Fruit fly (Drosophila melanogaster) whole organism, larva: ENCODE results near the gene hob.

ENCODE experiments used
- noc ChIP-seq: fragments of 200-800 bp; sonication (Bioruptor generic); optimal IDR thresholded peaks from 3 replicates; lab custom pipeline; 2019; ENCODE audit warnings: missing biosample characterization, mild to moderate bottlenecking, missing genetic modification characterization, moderate library complexity

hob gene

DNA sequence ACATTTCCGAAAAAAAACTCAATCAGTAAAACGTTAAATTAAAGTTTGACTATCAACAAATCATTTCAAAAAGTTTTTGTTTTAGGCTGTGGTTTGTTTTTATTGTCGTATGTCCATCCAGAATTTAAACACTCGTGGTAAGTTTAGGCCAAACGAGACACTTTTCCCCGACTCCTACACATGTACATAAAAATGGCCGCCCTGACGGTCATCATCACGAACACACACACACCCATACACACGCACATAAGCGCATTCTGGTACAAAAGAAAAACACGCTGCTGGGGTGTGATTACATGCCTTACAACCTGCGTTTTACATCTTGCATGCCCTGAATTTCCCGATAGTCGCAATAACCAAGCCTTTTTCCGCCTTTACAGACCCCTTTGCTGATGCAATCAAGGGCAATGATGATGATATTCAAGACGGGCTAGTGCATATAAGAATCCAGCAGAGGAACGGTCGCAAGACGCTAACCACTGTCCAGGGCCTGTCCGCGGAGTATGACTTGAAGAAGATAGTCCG, 4.7 kb upstream of the hob start:
- TF ChIP-seq noc (tag; lab: Kevin White, UChicago): no peak

DNA sequence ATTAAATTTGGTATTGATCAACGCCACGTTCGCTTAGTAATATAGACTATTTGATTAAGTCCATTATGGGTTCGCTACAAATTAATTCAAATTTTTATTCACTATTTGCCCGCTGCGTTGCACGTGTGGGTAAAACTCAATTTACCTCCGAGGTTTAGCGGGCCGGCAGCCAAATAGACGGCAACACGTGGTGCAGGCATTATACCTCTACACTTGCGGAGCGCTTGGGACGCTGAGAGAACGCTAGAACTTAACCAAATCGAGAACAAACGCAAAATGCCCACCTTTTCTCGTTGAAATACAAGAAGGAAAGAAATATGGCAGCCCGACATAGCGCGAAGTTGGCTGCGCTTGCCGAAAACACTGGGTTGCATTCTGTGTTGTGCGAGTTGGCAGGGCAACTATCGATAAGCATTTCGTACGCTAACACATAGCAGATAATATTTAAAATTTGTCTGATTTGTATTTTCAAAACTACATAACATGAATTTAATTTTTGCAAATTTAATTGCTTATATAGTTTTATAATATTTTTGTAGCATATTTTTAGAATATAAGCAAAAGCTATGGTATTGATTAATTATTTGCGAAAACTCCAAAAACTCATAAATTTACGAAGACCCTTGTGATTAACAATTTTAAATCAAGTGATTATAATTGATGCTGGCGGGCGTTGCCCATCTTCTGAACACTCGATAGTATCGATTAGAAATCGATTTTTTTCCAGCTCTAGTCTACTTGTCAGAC, 4.1 kb upstream of the hob start, which contains the start of the genes RpL28 and eIF1:
TSS of gene RpL28 (minus strand) at position 318 of the 747 bp plus-strand sequence.
TSS of gene eIF1 (plus strand) at position 699 of the 747 bp plus-strand sequence.
- TF ChIP-seq noc (tag; lab: Kevin White, UChicago): peak; percentile 70

dm6 chr3L:3208895-3209294, 9.8 kb downstream of the hob start, which contains the start of the genes CG32269 and CG32270:
TSS of gene CG32269 (minus strand) at chr3L:3208985.
TSS of gene CG32270 (minus strand) at chr3L:3208985.
- no peak for TF ChIP-seq noc (tag; lab: Kevin White, UChicago)

dm6 chr3L:3206263-3206662, 12.5 kb downstream of the hob start, which contains the start of gene CG33160:
TSS of gene CG33160 (minus strand) at chr3L:3206363.
- no peak for TF ChIP-seq noc (tag; lab: Kevin White, UChicago)

DNA sequence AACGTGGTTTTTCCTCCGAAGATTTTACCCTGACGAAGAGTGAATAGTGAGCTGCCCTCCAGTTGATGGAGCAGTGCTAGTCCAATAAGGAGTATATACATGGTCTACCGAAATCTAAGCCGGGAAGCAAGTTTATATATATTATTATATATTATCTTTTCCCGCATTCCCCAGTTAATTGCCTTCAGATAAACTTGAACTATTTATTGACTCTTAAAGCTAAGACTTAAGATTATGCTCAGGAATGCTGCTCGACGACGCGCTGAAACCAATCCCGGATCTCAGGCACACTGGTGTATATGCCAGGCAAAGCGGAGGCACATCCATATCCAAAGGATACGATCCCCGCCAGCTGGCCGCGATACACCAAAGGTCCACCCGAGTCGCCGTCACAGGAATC, 13.4 kb downstream of the hob start, which contains the start of gene CG32277:
TSS of gene CG32277 (minus strand) at position 101 of the 400 bp plus-strand sequence.
- no peak for TF ChIP-seq noc (tag; lab: Kevin White, UChicago)

DNA sequence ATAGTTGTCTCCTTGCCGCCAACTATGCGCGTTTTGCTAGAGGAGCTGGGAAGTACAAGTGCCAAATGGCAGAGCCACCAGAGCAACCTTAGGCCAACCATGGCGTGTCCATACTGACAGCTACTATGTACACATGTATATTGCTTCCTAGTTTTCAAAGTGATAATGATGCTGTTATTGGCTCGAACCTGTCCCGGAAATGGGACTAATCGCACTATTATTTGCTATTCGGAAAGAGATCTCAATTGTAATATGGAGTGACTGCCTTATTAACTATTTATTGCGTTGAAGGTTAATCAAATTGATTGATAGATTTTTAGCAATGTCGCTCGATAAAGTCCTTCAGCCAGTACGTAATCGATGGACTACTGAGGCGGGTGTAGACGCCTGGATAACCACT, 14.4 kb downstream of the hob start, which contains the start of gene CG33159:
TSS of gene CG33159 (minus strand) at position 101 of the 400 bp plus-strand sequence.
- no peak for TF ChIP-seq noc (tag; lab: Kevin White, UChicago)

DNA sequence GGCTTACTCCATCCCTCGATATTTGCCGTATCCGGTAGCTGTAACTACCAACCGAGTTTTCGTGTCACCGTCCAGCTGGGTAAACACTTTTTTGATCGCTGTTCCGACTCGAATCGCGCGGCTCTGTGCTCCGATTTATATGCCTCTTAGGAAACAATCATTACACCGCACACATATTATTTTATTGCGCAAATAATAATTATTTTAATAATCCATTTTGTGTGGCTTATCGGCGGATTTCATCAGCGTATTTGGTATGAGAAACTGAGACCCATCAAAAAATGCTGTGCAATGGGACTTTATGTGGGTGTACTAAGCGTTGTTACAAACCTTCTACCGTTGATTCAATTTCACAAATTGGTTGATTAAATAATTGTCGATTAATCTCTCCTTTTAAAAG, 15.7 kb downstream of the hob start, which contains the start of gene CG32271:
TSS of gene CG32271 (minus strand) at position 101 of the 400 bp plus-strand sequence.
- TF ChIP-seq noc (tag; lab: Kevin White, UChicago): no peak

- TF ChIP-seq noc (tag; lab: Kevin White, UChicago): peak; percentile 82
These were observed 20.0 kb downstream of the hob start, which contains the start of the genes CG32276 and gry for dm6 chr3L:3198447-3199402. TSS of gene CG32276 (minus strand) at chr3L:3199047. TSS of gene gry (plus strand) at chr3L:3199090.

- TF ChIP-seq noc (tag; lab: Kevin White, UChicago): no peak
These were observed 21.3 kb downstream of the hob start, which contains the start of gene CG14966 for dm6 chr3L:3197464-3197863. TSS of gene CG14966 (minus strand) at chr3L:3197631.

DNA sequence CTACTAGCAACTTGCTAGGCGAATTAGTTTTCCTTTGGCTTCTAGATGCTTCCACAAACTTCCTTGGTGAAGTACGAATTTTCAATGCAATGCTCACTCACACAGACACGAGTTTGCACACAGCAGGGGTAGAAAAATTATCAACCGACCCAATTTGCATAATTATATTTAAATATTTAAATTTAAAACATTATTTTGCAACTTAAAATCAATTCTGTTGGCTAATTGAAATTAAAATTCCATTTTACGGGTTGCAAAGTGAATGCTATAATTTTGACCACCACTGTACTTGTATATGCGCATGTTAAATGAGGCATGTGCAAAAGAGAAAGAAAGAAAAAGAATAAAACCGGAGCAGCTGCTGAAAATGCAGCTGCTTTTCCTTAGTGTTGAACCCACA, 24.7 kb downstream of the hob start:
- TF ChIP-seq noc (tag; lab: Kevin White, UChicago): peak; percentile 93

dm6 chr3L:3192912-3193311, 25.8 kb downstream of the hob start, which contains the start of gene Hsp83:
TSS of gene Hsp83 (plus strand) at chr3L:3192969.
- peak; percentile 87 for TF ChIP-seq noc (tag; lab: Kevin White, UChicago)

dm6 chr3L:3192333-3192894, 26.3 kb downstream of the hob start, which contains the start of gene CG14965:
TSS of gene CG14965 (minus strand) at chr3L:3192491.
- no peak for TF ChIP-seq noc (tag; lab: Kevin White, UChicago)

DNA sequence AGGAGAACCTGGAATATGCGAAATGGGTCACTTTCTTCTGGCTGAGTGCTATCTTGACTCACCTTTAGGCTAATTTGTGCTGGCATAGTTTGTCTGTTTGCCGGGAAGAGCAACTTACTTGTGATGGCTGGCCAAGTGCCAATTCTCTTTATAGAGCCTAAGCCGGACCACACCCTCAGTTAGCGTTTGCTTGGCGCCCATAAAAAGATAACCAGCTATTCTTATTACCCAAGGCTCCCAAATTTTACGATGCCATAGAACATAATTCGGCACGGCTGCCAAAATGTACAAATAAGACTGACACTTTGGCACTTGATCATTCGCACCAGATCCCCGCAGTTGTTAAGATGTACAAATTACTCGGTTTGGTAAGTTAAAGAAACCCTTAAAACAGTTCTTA, 29.1 kb downstream of the hob start, which contains the start of the genes CG42525 and CG14958:
TSS of gene CG42525 (minus strand) at position 101 of the 400 bp plus-strand sequence.
TSS of gene CG14958 (plus strand) at position 332 of the 400 bp plus-strand sequence.
- TF ChIP-seq noc (tag; lab: Kevin White, UChicago): no peak

dm6 chr3L:3187263-3187662, 31.5 kb downstream of the hob start, which contains the start of gene CG14957:
TSS of gene CG14957 (plus strand) at chr3L:3187563.
- TF ChIP-seq noc (tag; lab: Kevin White, UChicago): peak; percentile 39
